Worm (Caenorhabditis elegans) whole organism, midembryonic: ENCODE results near the gene Y75D11A.2.
"Not testable (repeated sequence)": the region's sequence is repeated elsewhere in the genome, so short reads cannot be mapped to it uniquely, and the experiment has no call there.

Source experiments
- cog-1 ChIP-seq: sonication (generic microtip); optimal IDR thresholded peaks from 2 replicates; lab custom pipeline; 2016; ENCODE audit warnings: missing genetic modification characterization, missing compliant biosample characterization
- med-1 ChIP-seq: sonication (generic microtip); optimal IDR thresholded peaks from 2 replicates; lab custom pipeline; 2017; ENCODE audit warnings: missing genetic modification characterization, mild to moderate bottlenecking, missing compliant biosample characterization, antibody characterized with exemption, missing genetic modification reagents; ENCODE audit not compliant: insufficient read depth
- ref-1 ChIP-seq: fragments of 200-800 bp; sonication (Bioruptor generic); conservative IDR thresholded peaks from 2 replicates; pipeline ENCODE4 v1.3.6; 2022; ENCODE audit warnings: missing genetic modification reagents, missing genetic modification characterization, missing compliant biosample characterization
- ztf-23 ChIP-seq: fragments of 200-800 bp; sonication (Bioruptor generic); IDR thresholded peaks from 2 replicates; pipeline ENCODE4 v1.3.6; 2022; ENCODE audit warnings: missing genetic modification reagents, missing genetic modification characterization, missing compliant biosample characterization

- TF ChIP-seq ref-1 (GFP tag; lab: Robert Waterston, UW); ztf-23 (GFP tag; lab: Robert Waterston, UW); med-1 (GFP tag; lab: Kevin White, UChicago); cog-1: not testable (repeated sequence)
These were observed 5.8 kb downstream of the Y75D11A.2 start, which contains the start of gene Y75D11A.6 for ce11 chrX:1748476-1748875.
